Worm (Caenorhabditis elegans): Measurements from ENCODE around the gene F47E1.4.

The F47E1.4 gene

ce11 chrX:9022779-9023178 lies 39.8 kb upstream of the F47E1.4 start, which contains the start of gene T25B6.6:
Gene T25B6.6, minus strand, starts transcription at chrX:9022879.
- TF ChIP-seq K09A11.1 (tag; optimal IDR thresholded peaks at IDR 0.05; ENCODE audit: insufficient read depth) = no peak

ce11 chrX:9023816-9024215 lies 38.8 kb upstream of the F47E1.4 start:
- TF ChIP-seq ahr-1 (tag; optimal IDR thresholded peaks at IDR 0.05) (no peak), nfya-1 (tag; optimal IDR thresholded peaks at IDR 0.05) (no peak), ets-4 (tag; optimal IDR thresholded peaks at IDR 0.05) (no peak), pag-3 (tag; optimal IDR thresholded peaks at IDR 0.05; ENCODE audit: borderline replicate concordance) (no peak), sdc-2 (tag; optimal IDR thresholded peaks at IDR 0.05) (no peak), madf-2 (tag; optimal IDR thresholded peaks at IDR 0.05) (no peak), Y22D7AL.16 (tag; optimal IDR thresholded peaks at IDR 0.05) (no peak), unc-3 (GFP tag; conservative IDR thresholded peaks at IDR 0.05) (no peak), unc-3 (tag; optimal IDR thresholded peaks at IDR 0.05) (no peak), ceh-9 (tag; optimal IDR thresholded peaks at IDR 0.05) (no peak), ceh-6 (GFP tag; optimal IDR thresholded peaks at IDR 0.05) (no peak), ceh-34 (tag; optimal IDR thresholded peaks at IDR 0.05) (no peak), C08G9.2 (tag; optimal IDR thresholded peaks at IDR 0.05) (no peak), ceh-22 (tag; optimal IDR thresholded peaks at IDR 0.05) (no peak), ttx-3 (tag; optimal IDR thresholded peaks at IDR 0.05) (no peak)

- TF ChIP-seq ztf-16 (tag; optimal IDR thresholded peaks at IDR 0.05) = peak; percentile 2
- peak; percentile 31 for TF ChIP-seq che-1 (tag; optimal IDR thresholded peaks at IDR 0.05)
- TF ChIP-seq unc-86 (tag; optimal IDR thresholded peaks at IDR 0.05) = peak; percentile 10
- no peak for TF ChIP-seq fkh-10 (GFP tag; optimal IDR thresholded peaks at IDR 0.05)
- no peak for TF ChIP-seq syd-9 (tag; optimal IDR thresholded peaks at IDR 0.05)
- TF ChIP-seq ttx-3 (tag; optimal IDR thresholded peaks at IDR 0.05) = peak; percentile 34
- TF ChIP-seq elt-2 (tag; optimal IDR thresholded peaks at IDR 0.05) = peak; percentile 33
- TF ChIP-seq unc-3 (GFP tag; conservative IDR thresholded peaks at IDR 0.05) = peak; percentile 41; the same call in 1 of the 2 replicates
- no peak for TF ChIP-seq unc-3 (tag; optimal IDR thresholded peaks at IDR 0.05)
Measured at ce11 chrX:9024270-9024669, 38.4 kb upstream of the F47E1.4 start.

ce11 chrX:9025484-9025883 lies 37.1 kb upstream of the F47E1.4 start:
- TF ChIP-seq C38D4.7 (GFP tag; optimal IDR thresholded peaks at IDR 0.05) = no peak
- TF ChIP-seq ceh-9 (tag; optimal IDR thresholded peaks at IDR 0.05) = no peak
- TF ChIP-seq ceh-19 (GFP tag; optimal IDR thresholded peaks at IDR 0.05) = no peak
- no peak for TF ChIP-seq pqm-1 (tag; optimal IDR thresholded peaks at IDR 0.05)
- TF ChIP-seq ceh-14 (tag; optimal IDR thresholded peaks at IDR 0.05) = no peak
- TF ChIP-seq ahr-1 (tag; optimal IDR thresholded peaks at IDR 0.05) = no peak
- no peak for TF ChIP-seq Y22D7AL.16 (tag; optimal IDR thresholded peaks at IDR 0.05)
- no peak for TF ChIP-seq ceh-22 (tag; optimal IDR thresholded peaks at IDR 0.05)
- no peak for TF ChIP-seq ceh-24 (tag; optimal IDR thresholded peaks at IDR 0.05)
- TF ChIP-seq rnt-1 (tag; optimal IDR thresholded peaks at IDR 0.05) = no peak
- TF ChIP-seq fkh-6 (tag; optimal IDR thresholded peaks at IDR 0.05) = no peak
- TF ChIP-seq syd-9 (tag; optimal IDR thresholded peaks at IDR 0.05) = no peak
- TF ChIP-seq elt-4 (tag; optimal IDR thresholded peaks at IDR 0.05) = no peak
- TF ChIP-seq eyg-1 (tag; optimal IDR thresholded peaks at IDR 0.05) = no peak
- no peak for TF ChIP-seq sdc-2 (tag; optimal IDR thresholded peaks at IDR 0.05)

- TF ChIP-seq ets-4 (tag; optimal IDR thresholded peaks at IDR 0.05) = no peak
- TF ChIP-seq T23F11.4 (GFP tag; optimal IDR thresholded peaks at IDR 0.05) = no peak
Measured at ce11 chrX:9027304-9027703, 35.3 kb upstream of the F47E1.4 start, which contains the start of gene T25B6.3. Gene T25B6.3, plus strand, starts transcription at chrX:9027604.

All from whole organism, late embryonic.